Worm (Caenorhabditis elegans) whole organism, late embryonic: Measurements from ENCODE around the gene M6.11.

Experiments
- C08G9.2 ChIP-seq: sonication (generic microtip); optimal IDR thresholded peaks from 2 replicates; lab custom pipeline; 2016; ENCODE audit warnings: mild to moderate bottlenecking, missing genetic modification characterization, moderate library complexity, missing compliant biosample characterization
- F13H6.1 ChIP-seq: sonication (generic microtip); optimal IDR thresholded peaks from 2 replicates; lab custom pipeline; 2016; ENCODE audit warnings: missing genetic modification characterization, missing compliant biosample characterization
- K02D7.2 ChIP-seq: sonication (generic microtip); optimal IDR thresholded peaks from 2 replicates; lab custom pipeline; 2017; ENCODE audit warnings: mild to moderate bottlenecking, missing genetic modification characterization, missing compliant biosample characterization
- T23F11.4 ChIP-seq: fragments of 200-800 bp; sonication (Bioruptor generic); optimal IDR thresholded peaks from 2 replicates; lab custom pipeline; 2018; ENCODE audit warnings: mild to moderate bottlenecking, missing genetic modification characterization, missing compliant biosample characterization
- Y22D7AL.16 ChIP-seq: sonication (generic microtip); optimal IDR thresholded peaks from 2 replicates; lab custom pipeline; 2016; ENCODE audit warnings: missing genetic modification characterization, missing compliant biosample characterization
- ahr-1 ChIP-seq: sonication (generic microtip); optimal IDR thresholded peaks from 2 replicates; lab custom pipeline; 2016; ENCODE audit warnings: missing genetic modification characterization, missing compliant biosample characterization
- ceh-14 ChIP-seq: sonication (generic microtip); optimal IDR thresholded peaks from 2 replicates; lab custom pipeline; 2016; ENCODE audit warnings: missing genotype, missing genetic modification characterization, missing compliant biosample characterization
- ceh-18 ChIP-seq: sonication (generic microtip); optimal IDR thresholded peaks from 2 replicates; lab custom pipeline; 2016; ENCODE audit warnings: missing genetic modification characterization, missing compliant biosample characterization
- ceh-19 ChIP-seq: fragments of 200-800 bp; sonication (Bioruptor generic); optimal IDR thresholded peaks from 2 replicates; lab custom pipeline; 2018; ENCODE audit warnings: mild to moderate bottlenecking, missing genetic modification characterization, missing compliant biosample characterization
- ceh-2 ChIP-seq: sonication (generic microtip); optimal IDR thresholded peaks from 2 replicates; lab custom pipeline; 2016; ENCODE audit warnings: missing genotype, missing genetic modification characterization, missing compliant biosample characterization
- ceh-22 ChIP-seq: sonication (generic microtip); optimal IDR thresholded peaks from 2 replicates; lab custom pipeline; 2017; ENCODE audit warnings: missing biosample characterization, missing genetic modification characterization
- ceh-24 ChIP-seq: sonication (generic microtip); optimal IDR thresholded peaks from 2 replicates; lab custom pipeline; 2016; ENCODE audit warnings: mild to moderate bottlenecking, missing genetic modification characterization, missing compliant biosample characterization
- ceh-30 ChIP-seq: fragments of 150-350 bp; optimal IDR thresholded peaks from 2 replicates; lab custom pipeline; 2014; ENCODE audit warnings: missing biosample characterization, missing genetic modification characterization
- ceh-31 ChIP-seq: sonication (generic microtip); optimal IDR thresholded peaks from 2 replicates; lab custom pipeline; 2016; ENCODE audit warnings: missing genetic modification characterization, missing compliant biosample characterization
- ceh-34 ChIP-seq: sonication (generic microtip); optimal IDR thresholded peaks from 2 replicates; lab custom pipeline; 2016; ENCODE audit warnings: mild to moderate bottlenecking, missing genetic modification characterization, missing compliant biosample characterization
- ceh-45 ChIP-seq: fragments of 200-800 bp; sonication (Bioruptor generic); IDR thresholded peaks from 2 replicates; pipeline ENCODE4 v1.3.6; 2022; ENCODE audit warnings: missing genetic modification reagents, missing genetic modification characterization, missing compliant biosample characterization
- ceh-6 ChIP-seq: fragments of 200-800 bp; sonication (Bioruptor generic); optimal IDR thresholded peaks from 2 replicates; lab custom pipeline; 2018; ENCODE audit warnings: mild to moderate bottlenecking, missing genetic modification characterization, missing compliant biosample characterization
- dmd-4 ChIP-seq: sonication (generic microtip); optimal IDR thresholded peaks from 2 replicates; lab custom pipeline; 2016; ENCODE audit warnings: borderline replicate concordance, missing genetic modification characterization, missing compliant biosample characterization
- elt-2 ChIP-seq: sonication (generic microtip); optimal IDR thresholded peaks from 2 replicates; lab custom pipeline; 2016; ENCODE audit warnings: missing genetic modification reagents, missing genetic modification characterization, missing compliant biosample characterization
- elt-4 ChIP-seq: sonication (generic microtip); optimal IDR thresholded peaks from 2 replicates; lab custom pipeline; 2016; ENCODE audit warnings: missing genetic modification characterization, missing compliant biosample characterization
- eyg-1 ChIP-seq: sonication (generic microtip); optimal IDR thresholded peaks from 2 replicates; lab custom pipeline; 2016; ENCODE audit warnings: missing genotype, missing genetic modification characterization, missing compliant biosample characterization
- fax-1 ChIP-seq: sonication (generic microtip); optimal IDR thresholded peaks from 2 replicates; lab custom pipeline; 2016; ENCODE audit warnings: missing genotype, missing genetic modification characterization, missing compliant biosample characterization
- fkh-10 ChIP-seq: fragments of 150-350 bp; optimal IDR thresholded peaks from 2 replicates; lab custom pipeline; 2014; ENCODE audit warnings: missing biosample characterization, missing genetic modification reagents, missing genetic modification characterization
- fkh-6 ChIP-seq: sonication (generic microtip); optimal IDR thresholded peaks from 2 replicates; lab custom pipeline; 2016; ENCODE audit warnings: missing genetic modification characterization, missing compliant biosample characterization
- gmeb-2 ChIP-seq: sonication (generic microtip); optimal IDR thresholded peaks from 2 replicates; lab custom pipeline; 2016; ENCODE audit warnings: missing genetic modification characterization, inconsistent platforms, missing compliant biosample characterization
- hlh-13 ChIP-seq: fragments of 200-800 bp; sonication (Bioruptor generic); optimal IDR thresholded peaks from 2 replicates; lab custom pipeline; 2018; ENCODE audit warnings: mild to moderate bottlenecking, missing genetic modification characterization, missing compliant biosample characterization
- hlh-15 ChIP-seq: sonication (generic microtip); optimal IDR thresholded peaks from 2 replicates; lab custom pipeline; 2016; ENCODE audit warnings: missing genetic modification characterization, missing compliant biosample characterization
- hlh-30 ChIP-seq: sonication (generic microtip); optimal IDR thresholded peaks from 2 replicates; lab custom pipeline; 2017; ENCODE audit warnings: antibody characterized with exemption, missing genetic modification characterization, missing compliant biosample characterization; ENCODE audit not compliant: insufficient read depth
- hlh-8 ChIP-seq: sonication (generic microtip); optimal IDR thresholded peaks from 2 replicates; lab custom pipeline; 2016; ENCODE audit warnings: missing genotype, missing genetic modification characterization, missing compliant biosample characterization
- lim-6 ChIP-seq: sonication (generic microtip); optimal IDR thresholded peaks from 2 replicates; lab custom pipeline; 2016; ENCODE audit warnings: missing genetic modification characterization, missing compliant biosample characterization
- nfya-1 ChIP-seq: sonication (generic microtip); optimal IDR thresholded peaks from 2 replicates; lab custom pipeline; 2017; ENCODE audit warnings: missing genetic modification characterization, mild to moderate bottlenecking, missing compliant biosample characterization, antibody characterized with exemption, moderate library complexity
- nhr-11 ChIP-seq: fragments of 150-350 bp; optimal IDR thresholded peaks from 2 replicates; lab custom pipeline; 2014; ENCODE audit warnings: missing biosample characterization, missing genetic modification characterization
- nhr-232 ChIP-seq: sonication (generic microtip); optimal IDR thresholded peaks from 2 replicates; lab custom pipeline; 2016; ENCODE audit warnings: missing genetic modification characterization, missing compliant biosample characterization
- npax-4 ChIP-seq: sonication (generic microtip); optimal IDR thresholded peaks from 2 replicates; lab custom pipeline; 2016; ENCODE audit warnings: missing genetic modification characterization, missing compliant biosample characterization
- pag-3 ChIP-seq: sonication (generic microtip); optimal IDR thresholded peaks from 2 replicates; lab custom pipeline; 2016; ENCODE audit warnings: missing compliant biosample characterization, missing genetic modification characterization, borderline replicate concordance
- pat-9 ChIP-seq: fragments of 200-800 bp; sonication (Bioruptor generic); optimal IDR thresholded peaks from 2 replicates; lab custom pipeline; 2018; ENCODE audit warnings: mild to moderate bottlenecking, missing genetic modification characterization, moderate library complexity, missing compliant biosample characterization
- pax-1 ChIP-seq: fragments of 150-350 bp; optimal IDR thresholded peaks from 2 replicates; lab custom pipeline; 2014; ENCODE audit warnings: missing biosample characterization, missing genetic modification characterization
- pha-4 ChIP-seq: fragments of 150-350 bp; optimal IDR thresholded peaks from 2 replicates; lab custom pipeline; 2018; ENCODE audit warnings: missing biosample characterization, missing genetic modification reagents, missing genetic modification characterization
- pros-1 ChIP-seq: fragments of 150-350 bp; optimal IDR thresholded peaks from 2 replicates; lab custom pipeline; 2014; ENCODE audit warnings: missing biosample characterization, missing genetic modification reagents, missing genetic modification characterization
- ref-2 ChIP-seq: sonication (generic microtip); optimal IDR thresholded peaks from 2 replicates; lab custom pipeline; 2016; ENCODE audit warnings: missing genetic modification characterization, missing compliant biosample characterization
- rnt-1 ChIP-seq: sonication (generic microtip); optimal IDR thresholded peaks from 2 replicates; lab custom pipeline; 2016; ENCODE audit warnings: missing genetic modification characterization, missing compliant biosample characterization
- sox-2 ChIP-seq: fragments of 200-800 bp; sonication (Bioruptor generic); IDR thresholded peaks from 2 replicates; pipeline ENCODE4 v1.3.6; 2022; ENCODE audit warnings: missing genetic modification reagents, missing genetic modification characterization, missing compliant biosample characterization
- sox-4 ChIP-seq: sonication (generic microtip); optimal IDR thresholded peaks from 2 replicates; lab custom pipeline; 2017; ENCODE audit warnings: mild to moderate bottlenecking, missing genetic modification characterization, inconsistent platforms, missing compliant biosample characterization
- syd-9 ChIP-seq: sonication (generic microtip); optimal IDR thresholded peaks from 2 replicates; lab custom pipeline; 2016; ENCODE audit warnings: mild to moderate bottlenecking, missing genetic modification characterization, moderate library complexity, missing compliant biosample characterization
- tbx-2 ChIP-seq: sonication (generic microtip); optimal IDR thresholded peaks from 2 replicates; lab custom pipeline; 2016; ENCODE audit warnings: missing genetic modification characterization, missing compliant biosample characterization
- tbx-7 ChIP-seq: sonication (generic microtip); optimal IDR thresholded peaks from 2 replicates; lab custom pipeline; 2016; ENCODE audit warnings: missing genotype, missing genetic modification characterization, missing compliant biosample characterization
- ttx-3 ChIP-seq: sonication (generic microtip); optimal IDR thresholded peaks from 2 replicates; lab custom pipeline; 2016; ENCODE audit warnings: missing genetic modification reagents, missing genetic modification characterization, missing compliant biosample characterization
- unc-3 ChIP-seq, 2 experiments: fragments of 200-800 bp in 1 of 2; sonication (Bioruptor generic) in 1 of 2; sonication (generic microtip) in 1 of 2; conservative IDR thresholded peaks in 1 of 2; optimal IDR thresholded peaks in 1 of 2; 2 replicates each; pipeline versions ENCODE4 v1.3.6 to Lab custom; 2016 to 2022; ENCODE audit warnings: missing compliant biosample characterization in 2 of 2, missing genetic modification characterization in 2 of 2, missing genetic modification reagents in 1 of 2
- unc-42 ChIP-seq: sonication (generic microtip); optimal IDR thresholded peaks from 2 replicates; lab custom pipeline; 2016; ENCODE audit warnings: missing genotype, missing genetic modification characterization, missing compliant biosample characterization
- unc-55 ChIP-seq: sonication (generic microtip); optimal IDR thresholded peaks from 2 replicates; lab custom pipeline; 2017; ENCODE audit warnings: missing biosample characterization, missing genetic modification reagents, missing genetic modification characterization
- unc-86 ChIP-seq: sonication (generic microtip); optimal IDR thresholded peaks from 2 replicates; lab custom pipeline; 2016; ENCODE audit warnings: missing genetic modification characterization, missing compliant biosample characterization
- zip-5 ChIP-seq: sonication (generic microtip); optimal IDR thresholded peaks from 2 replicates; lab custom pipeline; 2016; ENCODE audit warnings: missing genetic modification characterization, missing compliant biosample characterization
- ztf-16 ChIP-seq: sonication (generic microtip); optimal IDR thresholded peaks from 2 replicates; lab custom pipeline; 2017; ENCODE audit warnings: missing genetic modification characterization, missing compliant biosample characterization

Gene M6.11

ce11 chrX:593245-593733 is 48.1 kb downstream of the M6.11 start:
- TF ChIP-seq ceh-14 (tag; lab: Kevin White, UChicago) (peak; percentile 60), fkh-6 (peak; percentile 39), tbx-7 (tag; lab: Kevin White, UChicago) (peak; percentile 55), hlh-13 (GFP tag; lab: Kevin White, UChicago) (peak; percentile 7), ceh-31 (tag; lab: Kevin White, UChicago) (peak; percentile 88), eyg-1 (peak; percentile 36), pros-1 (tag; lab: Kevin White, UChicago) (peak; percentile 70), syd-9 (tag; lab: Kevin White, UChicago) (peak; percentile 84), hlh-8 (tag; lab: Kevin White, UChicago) (peak; percentile 90), gmeb-2 (tag; lab: Kevin White, UChicago) (no peak), sox-2 (GFP tag; lab: Robert Waterston, UW) (no peak), nfya-1 (peak; percentile 83), pat-9 (tag; lab: Kevin White, UChicago) (no peak), ceh-19 (GFP tag; lab: Kevin White, UChicago) (peak; percentile 17), ceh-18 (tag; lab: Kevin White, UChicago) (peak; percentile 97), unc-3 (GFP tag; conservative IDR thresholded peaks at IDR 0.05; lab: Robert Waterston, UW) (no peak), unc-3 (tag; optimal IDR thresholded peaks at IDR 0.05; lab: Kevin White, UChicago) (no peak), pag-3 (no peak), tbx-2 (tag; lab: Kevin White, UChicago) (peak; percentile 94), zip-5 (tag; lab: Kevin White, UChicago) (no peak), fkh-10 (peak; percentile 21), ceh-6 (GFP tag; lab: Kevin White, UChicago) (no peak), npax-4 (tag; lab: Kevin White, UChicago) (no peak), rnt-1 (tag; lab: Kevin White, UChicago) (peak; percentile 92), nhr-232 (no peak), ceh-24 (no peak), K02D7.2 (tag; lab: Kevin White, UChicago) (no peak), hlh-30 (tag; lab: Kevin White, UChicago) (peak; percentile 88), ceh-30 (tag; lab: Kevin White, UChicago) (peak; percentile 65), ztf-16 (tag; lab: Kevin White, UChicago) (peak; percentile 48), lim-6 (tag; lab: Kevin White, UChicago) (no peak), T23F11.4 (GFP tag; lab: Kevin White, UChicago) (peak; percentile 21), ref-2 (tag; lab: Kevin White, UChicago) (peak; percentile 87), unc-55 (GFP tag; lab: Kevin White, UChicago) (peak; percentile 82), nhr-11 (tag; lab: Kevin White, UChicago) (no peak), F13H6.1 (tag; lab: Kevin White, UChicago) (peak; percentile 82), C08G9.2 (tag; lab: Kevin White, UChicago) (peak; percentile 56), pha-4 (tag; lab: Kevin White, UChicago) (no peak), fax-1 (tag; lab: Kevin White, UChicago) (peak; percentile 6), unc-86 (tag; lab: Kevin White, UChicago) (peak; percentile 16), ahr-1 (tag; lab: Kevin White, UChicago) (no peak), dmd-4 (tag; lab: Kevin White, UChicago) (no peak), hlh-15 (tag; lab: Kevin White, UChicago) (peak; percentile 23), ceh-2 (tag; lab: Kevin White, UChicago) (peak; percentile 47), ceh-22 (tag; lab: Kevin White, UChicago) (no peak), Y22D7AL.16 (tag; lab: Kevin White, UChicago) (no peak), elt-2 (tag; lab: Kevin White, UChicago) (no peak), sox-4 (tag; lab: Kevin White, UChicago) (peak; percentile 27), unc-42 (tag; lab: Kevin White, UChicago) (peak; percentile 76), ceh-45 (GFP tag; lab: Robert Waterston, UW) (0 out of 2 replicates have a peak, but pooled peaks have one; percentile 52), ttx-3 (no peak), pax-1 (tag; lab: Kevin White, UChicago) (peak; percentile 27), ceh-34 (tag; lab: Kevin White, UChicago) (peak; percentile 97), elt-4 (tag; lab: Kevin White, UChicago) (no peak)
